Worm (Caenorhabditis elegans) whole organism, L4 larva: ENCODE data around the gene fem-3.

Experiments used
- F37D6.2 ChIP-seq: sonication (generic microtip); optimal IDR thresholded peaks from 2 replicates; lab custom pipeline; 2016; ENCODE audit warnings: mild to moderate bottlenecking, missing genetic modification characterization, missing compliant biosample characterization
- T20F7.1 ChIP-seq: fragments of 200-800 bp; sonication (Bioruptor generic); optimal IDR thresholded peaks from 2 replicates; lab custom pipeline; 2018; ENCODE audit warnings: mild to moderate bottlenecking, missing genetic modification characterization, missing compliant biosample characterization
- T26A8.4 ChIP-seq: fragments of 200-800 bp; sonication (Bioruptor generic); IDR thresholded peaks from 2 replicates; pipeline ENCODE4 v1.3.6; 2022; ENCODE audit warnings: missing genetic modification characterization, missing compliant biosample characterization
- Y105C5A.15 ChIP-seq: fragments of 200-800 bp; sonication (Bioruptor generic); IDR thresholded peaks from 2 replicates; pipeline ENCODE4 v1.3.6; 2022; ENCODE audit warnings: missing genetic modification characterization, missing compliant biosample characterization
- Y75B8A.6 ChIP-seq: fragments of 200-800 bp; sonication (Bioruptor generic); IDR thresholded peaks from 2 replicates; pipeline ENCODE4 v1.3.6; 2022; ENCODE audit warnings: missing genetic modification reagents, missing genetic modification characterization, missing compliant biosample characterization
- ZK337.2 ChIP-seq: fragments of 200-800 bp; sonication (Bioruptor generic); IDR thresholded peaks from 2 replicates; pipeline ENCODE4 v1.3.6; 2022; ENCODE audit warnings: missing genetic modification reagents, missing genetic modification characterization, missing compliant biosample characterization
- attf-4 ChIP-seq: sonication (generic microtip); optimal IDR thresholded peaks from 3 replicates; lab custom pipeline; 2017; ENCODE audit warnings: missing biosample characterization, missing genetic modification characterization
- ceh-20 ChIP-seq: fragments of 200-800 bp; sonication (Bioruptor generic); IDR thresholded peaks from 2 replicates; pipeline ENCODE4 v1.3.6; 2022; ENCODE audit warnings: missing genetic modification reagents, missing genetic modification characterization, missing compliant biosample characterization
- ceh-32 ChIP-seq: sonication (generic microtip); optimal IDR thresholded peaks from 2 replicates; lab custom pipeline; 2016; ENCODE audit warnings: mild to moderate bottlenecking, missing genetic modification characterization, missing compliant biosample characterization; ENCODE audit not compliant: poor library complexity
- ceh-44 ChIP-seq: fragments of 200-800 bp; sonication (Bioruptor generic); IDR thresholded peaks from 2 replicates; pipeline ENCODE4 v1.3.6; 2022; ENCODE audit warnings: missing genetic modification reagents, missing genetic modification characterization, missing compliant biosample characterization
- ceh-82 ChIP-seq: sonication (generic microtip); optimal IDR thresholded peaks from 2 replicates; lab custom pipeline; 2017; ENCODE audit warnings: missing biosample characterization, missing genetic modification characterization
- daf-16 ChIP-seq, 3 experiments: sonication (generic microtip); optimal IDR thresholded peaks; 2 replicates each; lab custom pipeline; 2016 to 2017; ENCODE audit warnings: missing genetic modification characterization in 3 of 3, missing genetic modification reagents in 3 of 3, mild to moderate bottlenecking in 2 of 3, missing compliant biosample characterization in 2 of 3, missing biosample characterization in 1 of 3, moderate library complexity in 1 of 3
- daf-19 ChIP-seq: fragments of 200-800 bp; sonication (Bioruptor generic); conservative IDR thresholded peaks from 2 replicates; pipeline ENCODE4 v1.3.6; 2022; ENCODE audit warnings: missing genetic modification characterization, missing compliant biosample characterization
- dpl-1 ChIP-seq: fragments of 150-350 bp; optimal IDR thresholded peaks from 2 replicates; lab custom pipeline; 2014; ENCODE audit warnings: missing biosample characterization, missing genetic modification reagents, missing genetic modification characterization
- duxl-1 ChIP-seq: sonication (generic microtip); optimal IDR thresholded peaks from 2 replicates; lab custom pipeline; 2016; ENCODE audit warnings: mild to moderate bottlenecking, missing genetic modification characterization, moderate library complexity, missing compliant biosample characterization; ENCODE audit not compliant: poor library complexity
- fkh-10 ChIP-seq: fragments of 150-350 bp; optimal IDR thresholded peaks from 2 replicates; lab custom pipeline; 2014; ENCODE audit warnings: missing biosample characterization, missing genetic modification reagents, missing genetic modification characterization
- hif-1 ChIP-seq, 2 experiments: sonication (generic microtip); optimal IDR thresholded peaks; 2 replicates each; lab custom pipeline; 2016 to 2017; ENCODE audit warnings: missing compliant biosample characterization in 2 of 2, missing genetic modification characterization in 2 of 2, missing genetic modification reagents in 2 of 2, missing genotype in 2 of 2, mild to moderate bottlenecking in 1 of 2
- hlh-30 ChIP-seq: sonication (generic microtip); optimal IDR thresholded peaks from 2 replicates; lab custom pipeline; 2017; ENCODE audit warnings: antibody characterized with exemption, mild to moderate bottlenecking, missing genetic modification characterization, missing compliant biosample characterization; ENCODE audit not compliant: insufficient read depth
- lin-13 ChIP-seq: fragments of 150-350 bp; optimal IDR thresholded peaks from 2 replicates; lab custom pipeline; 2014; ENCODE audit warnings: missing biosample characterization, missing genetic modification reagents, missing genetic modification characterization
- lin-15B ChIP-seq: fragments of 150-350 bp; sonication (generic microtip); optimal IDR thresholded peaks from 3 replicates; lab custom pipeline; 2014; ENCODE audit warnings: missing biosample characterization, missing genetic modification characterization
- lin-29 ChIP-seq: fragments of 200-800 bp; sonication (Bioruptor generic); IDR thresholded peaks from 2 replicates; pipeline ENCODE4 v1.3.6; 2022; ENCODE audit warnings: missing genetic modification reagents, missing genetic modification characterization, missing compliant biosample characterization
- madf-9 ChIP-seq: fragments of 200-800 bp; sonication (Bioruptor generic); conservative IDR thresholded peaks from 2 replicates; pipeline ENCODE4 v1.3.6; 2022; ENCODE audit warnings: missing genetic modification reagents, missing genetic modification characterization, missing compliant biosample characterization
- mdt-29 ChIP-seq: fragments of 200-800 bp; sonication (Bioruptor generic); IDR thresholded peaks from 2 replicates; pipeline ENCODE4 v1.3.6; 2022; ENCODE audit warnings: missing genetic modification reagents, missing genetic modification characterization, missing compliant biosample characterization
- mes-2 ChIP-seq: sonication (generic microtip); optimal IDR thresholded peaks from 2 replicates; lab custom pipeline; 2016; ENCODE audit warnings: missing genotype, mild to moderate bottlenecking, missing genetic modification characterization, missing compliant biosample characterization; ENCODE audit not compliant: poor library complexity, severe bottlenecking
- mxl-2 ChIP-seq: fragments of 200-800 bp; sonication (Bioruptor generic); conservative IDR thresholded peaks from 2 replicates; pipeline ENCODE4 v1.3.6; 2022; ENCODE audit warnings: missing genetic modification reagents, missing genetic modification characterization, missing compliant biosample characterization
- nhr-10 ChIP-seq: fragments of 150-350 bp; optimal IDR thresholded peaks from 2 replicates; lab custom pipeline; 2014; ENCODE audit warnings: missing biosample characterization, missing genetic modification characterization
- nhr-102 ChIP-seq: sonication (generic microtip); optimal IDR thresholded peaks from 2 replicates; lab custom pipeline; 2016; ENCODE audit warnings: mild to moderate bottlenecking, missing genetic modification characterization, moderate library complexity, missing compliant biosample characterization
- nhr-41 ChIP-seq: fragments of 200-800 bp; sonication (Bioruptor generic); IDR thresholded peaks from 2 replicates; pipeline ENCODE4 v1.3.6; 2022; ENCODE audit warnings: missing genetic modification reagents, missing genetic modification characterization, missing compliant biosample characterization
- nhr-42 ChIP-seq: fragments of 200-800 bp; sonication (Bioruptor generic); IDR thresholded peaks from 2 replicates; pipeline ENCODE4 v1.3.6; 2022; ENCODE audit warnings: missing genetic modification characterization, missing compliant biosample characterization
- nhr-76 ChIP-seq: fragments of 150-350 bp; optimal IDR thresholded peaks from 2 replicates; lab custom pipeline; 2014; ENCODE audit warnings: missing biosample characterization, missing genetic modification characterization
- nhr-77 ChIP-seq: fragments of 150-350 bp; optimal IDR thresholded peaks from 2 replicates; lab custom pipeline; 2014; ENCODE audit warnings: missing biosample characterization, missing genetic modification characterization
- pha-4 ChIP-seq, 2 experiments: fragments of 150-350 bp in 1 of 2; fragments of 200-800 bp in 1 of 2; sonication (Bioruptor generic) in 1 of 2; IDR thresholded peaks in 1 of 2; optimal IDR thresholded peaks in 1 of 2; 2 replicates each; pipeline versions ENCODE4 v1.3.6 to Lab custom; 2014 to 2022; ENCODE audit warnings: missing genetic modification characterization in 2 of 2, missing genetic modification reagents in 2 of 2, missing biosample characterization in 1 of 2, missing compliant biosample characterization in 1 of 2
- snpc-4 ChIP-seq: fragments of 150-350 bp; optimal IDR thresholded peaks from 2 replicates; lab custom pipeline; 2014; ENCODE audit warnings: missing biosample characterization, missing genetic modification characterization
- tra-1 ChIP-seq: fragments of 200-800 bp; sonication (Bioruptor generic); IDR thresholded peaks from 2 replicates; pipeline ENCODE4 v1.3.6; 2022; ENCODE audit warnings: missing genetic modification reagents, missing genetic modification characterization, missing compliant biosample characterization
- vab-7 ChIP-seq: fragments of 200-800 bp; sonication (Bioruptor generic); IDR thresholded peaks from 2 replicates; pipeline ENCODE4 v1.3.6; 2022; ENCODE audit warnings: missing genetic modification reagents, missing genetic modification characterization, missing compliant biosample characterization
- zag-1 ChIP-seq: fragments of 150-350 bp; optimal IDR thresholded peaks from 2 replicates; lab custom pipeline; 2014; ENCODE audit warnings: missing biosample characterization, missing genetic modification characterization
- zip-2 ChIP-seq: fragments of 150-350 bp; optimal IDR thresholded peaks from 2 replicates; lab custom pipeline; 2014; ENCODE audit warnings: missing biosample characterization, missing genetic modification characterization
- ztf-7 ChIP-seq: fragments of 150-350 bp; optimal IDR thresholded peaks from 2 replicates; lab custom pipeline; 2014; ENCODE audit warnings: missing biosample characterization, missing genetic modification characterization

Gene fem-3

ce11 chrIV:9074244-9074723 lies 30.5 kb upstream of the fem-3 start, which contains the start of gene mppb-1 (continued):
- 0 out of 2 replicates have a peak, but pooled peaks have one; percentile 16 for TF ChIP-seq Y75B8A.6 (GFP tag; lab: Robert Waterston, UW)
- peak; percentile 62; the same call in 1 of the 2 replicates for TF ChIP-seq pha-4 (GFP tag; IDR thresholded peaks at IDR 0.05; lab: Robert Waterston, UW)
- TF ChIP-seq pha-4 (tag; optimal IDR thresholded peaks at IDR 0.05; lab: Kevin White, UChicago): peak; percentile 15
- no peak for TF ChIP-seq nhr-10
- TF ChIP-seq fkh-10 (GFP tag; lab: Kevin White, UChicago): peak; percentile 76
- TF ChIP-seq tra-1 (GFP tag; lab: Robert Waterston, UW): 0 out of 2 replicates have a peak, but pooled peaks have one; percentile 53
- no peak for TF ChIP-seq daf-16 (GFP tag; optimal IDR thresholded peaks at IDR 0.05; lab: Kevin White, UChicago)
- TF ChIP-seq daf-16 (tag; optimal IDR thresholded peaks at IDR 0.05; lab: Kevin White, UChicago): no peak
- TF ChIP-seq attf-4 (tag; lab: Kevin White, UChicago): no peak
- peak; percentile 50; the same call in 1 of the 2 replicates for TF ChIP-seq T26A8.4 (GFP tag; lab: Robert Waterston, UW)
- peak; percentile 61 for TF ChIP-seq T20F7.1 (GFP tag; lab: Kevin White, UChicago)
- 0 out of 2 replicates have a peak, but pooled peaks have one; percentile 34 for TF ChIP-seq nhr-42 (GFP tag; lab: Robert Waterston, UW)
- peak; percentile 84 for TF ChIP-seq ceh-44 (GFP tag; lab: Robert Waterston, UW)
- TF ChIP-seq ceh-82 (tag; lab: Kevin White, UChicago): no peak
- TF ChIP-seq hlh-30 (tag; lab: Kevin White, UChicago): peak; percentile 63
- no peak for TF ChIP-seq ceh-20 (GFP tag; lab: Robert Waterston, UW)
- TF ChIP-seq nhr-77: no peak
- TF ChIP-seq ceh-32: no peak
- peak; percentile 100 for TF ChIP-seq mes-2 (tag; lab: Kevin White, UChicago)
- 0 out of 2 replicates have a peak, but pooled peaks have one; percentile 30 for TF ChIP-seq Y105C5A.15 (GFP tag; lab: Robert Waterston, UW)
- no peak for TF ChIP-seq zag-1
- no peak for TF ChIP-seq daf-19 (GFP tag; lab: Robert Waterston, UW)
- TF ChIP-seq ZK337.2 (GFP tag; lab: Robert Waterston, UW): peak; percentile 94
- TF ChIP-seq mdt-29 (GFP tag; lab: Robert Waterston, UW): 0 out of 2 replicates have a peak, but pooled peaks have one; percentile 40
- TF ChIP-seq ztf-7 (tag; lab: Kevin White, UChicago): peak; percentile 38
- TF ChIP-seq nhr-102 (tag; lab: Kevin White, UChicago): peak; percentile 30
- TF ChIP-seq duxl-1 (tag; lab: Kevin White, UChicago): peak; percentile 85
- TF ChIP-seq dpl-1 (GFP tag; lab: Kevin White, UChicago): peak; percentile 97
- no peak for TF ChIP-seq nhr-41 (GFP tag; lab: Robert Waterston, UW)
- peak; percentile 31 for TF ChIP-seq F37D6.2
- TF ChIP-seq lin-15B (tag; lab: Kevin White, UChicago): no peak
- no peak for TF ChIP-seq zip-2 (tag; lab: Kevin White, UChicago)
- TF ChIP-seq, all 104 proteins: peak for 39

ce11 chrIV:9078469-9078868 lies 26.3 kb upstream of the fem-3 start, which contains the start of gene mans-4:
mans-4 (minus strand) TSS chrIV:9078569.
- TF ChIP-seq madf-9 (GFP tag; lab: Robert Waterston, UW): no peak
- TF ChIP-seq nhr-76 (tag; lab: Kevin White, UChicago): no peak
- TF ChIP-seq hif-1 (tag; optimal IDR thresholded peaks at IDR 0.05; lab: Kevin White, UChicago): peak in 1 of 2 experiments; percentile 1
- TF ChIP-seq snpc-4 (tag; lab: Kevin White, UChicago): no peak
- TF ChIP-seq, all 104 proteins: peak for 1

ce11 chrIV:9079330-9079729 lies 25.4 kb upstream of the fem-3 start:
- TF ChIP-seq lin-29 (no peak), daf-16 (GFP tag; optimal IDR thresholded peaks at IDR 0.05; lab: Kevin White, UChicago) (peak in 1 of 2 experiments; percentile 70), daf-16 (tag; optimal IDR thresholded peaks at IDR 0.05; lab: Kevin White, UChicago) (no peak), vab-7 (GFP tag; lab: Robert Waterston, UW) (no peak), mxl-2 (GFP tag; lab: Robert Waterston, UW) (no peak), lin-13 (GFP tag; lab: Kevin White, UChicago) (no peak)
